Fruit fly (Drosophila melanogaster) whole organism, larva: ENCODE measurements around the gene CG17778.

ENCODE experiments used
- noc ChIP-seq: fragments of 200-800 bp; sonication (Bioruptor generic); optimal IDR thresholded peaks from 3 replicates; lab custom pipeline; 2019; ENCODE audit warnings: missing biosample characterization, mild to moderate bottlenecking, missing genetic modification characterization, moderate library complexity

CG17778 gene

DNA sequence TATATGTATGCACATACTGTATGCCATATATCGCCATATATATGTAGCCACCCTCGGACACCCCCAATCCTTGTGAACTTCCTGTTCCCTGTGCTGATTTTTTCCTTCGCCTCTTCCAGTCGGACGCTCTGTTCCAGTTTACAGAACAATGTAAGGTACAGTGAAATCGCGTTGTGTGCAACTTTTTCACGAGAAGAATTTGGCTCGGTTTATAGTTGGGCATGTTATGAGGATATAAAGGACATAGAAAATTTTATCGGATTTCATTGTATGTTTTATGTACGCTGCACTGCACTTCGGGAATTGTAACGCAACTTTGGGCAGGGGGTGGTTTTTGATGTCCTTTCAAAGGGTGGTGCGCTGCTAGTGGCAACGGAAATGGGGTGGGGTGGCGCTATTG is 29.9 kb downstream of the CG17778 start:
- no peak for TF ChIP-seq noc

DNA sequence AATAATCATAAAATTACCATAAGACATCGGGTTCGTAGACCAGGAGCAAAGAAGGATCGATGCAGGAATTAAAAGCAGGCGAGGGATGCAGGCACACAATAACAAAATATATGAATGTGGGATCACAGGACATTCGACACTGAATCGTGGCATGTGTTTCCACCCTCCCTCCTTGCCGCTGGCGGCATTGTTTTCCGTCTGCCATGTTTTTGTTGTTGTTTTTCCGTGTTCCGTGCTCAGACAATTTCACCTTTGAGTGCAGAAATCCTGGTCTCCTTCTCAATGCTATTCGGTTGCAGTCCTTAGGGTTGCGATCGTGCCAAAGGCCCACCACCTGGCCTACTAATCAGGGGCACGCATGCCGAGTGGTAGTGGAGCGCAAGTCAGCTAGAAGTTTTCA is 31.2 kb downstream of the CG17778 start:
- TF ChIP-seq noc, result no peak

DNA sequence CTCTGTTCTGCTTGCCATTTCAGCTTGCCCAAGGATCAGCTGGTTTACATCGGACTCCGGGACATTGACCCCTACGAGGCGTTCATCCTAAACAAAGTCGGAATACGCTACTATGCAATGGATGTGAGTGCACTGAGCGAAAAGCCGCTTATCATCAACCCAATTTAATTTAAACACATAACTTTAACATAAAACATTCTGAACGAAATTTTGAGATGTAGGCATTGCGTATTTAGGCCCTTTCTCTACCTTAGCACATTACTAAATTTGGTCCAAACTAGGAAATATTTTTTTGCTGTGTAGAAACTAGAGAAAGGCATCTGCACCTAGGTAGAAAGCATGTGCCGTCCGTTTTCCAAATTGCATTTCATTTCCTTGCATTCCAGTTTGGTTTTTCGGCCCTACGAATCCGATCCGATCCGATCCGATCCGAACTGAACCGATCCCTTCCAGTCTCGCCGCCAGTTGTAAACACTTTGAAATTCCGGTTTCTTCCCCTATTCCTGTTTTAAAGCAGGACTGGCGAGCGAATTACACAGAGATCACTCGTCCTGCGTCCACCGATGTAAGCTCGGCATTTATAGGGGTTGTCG is 32.2 kb downstream of the CG17778 start:
- TF ChIP-seq noc, result no peak

DNA sequence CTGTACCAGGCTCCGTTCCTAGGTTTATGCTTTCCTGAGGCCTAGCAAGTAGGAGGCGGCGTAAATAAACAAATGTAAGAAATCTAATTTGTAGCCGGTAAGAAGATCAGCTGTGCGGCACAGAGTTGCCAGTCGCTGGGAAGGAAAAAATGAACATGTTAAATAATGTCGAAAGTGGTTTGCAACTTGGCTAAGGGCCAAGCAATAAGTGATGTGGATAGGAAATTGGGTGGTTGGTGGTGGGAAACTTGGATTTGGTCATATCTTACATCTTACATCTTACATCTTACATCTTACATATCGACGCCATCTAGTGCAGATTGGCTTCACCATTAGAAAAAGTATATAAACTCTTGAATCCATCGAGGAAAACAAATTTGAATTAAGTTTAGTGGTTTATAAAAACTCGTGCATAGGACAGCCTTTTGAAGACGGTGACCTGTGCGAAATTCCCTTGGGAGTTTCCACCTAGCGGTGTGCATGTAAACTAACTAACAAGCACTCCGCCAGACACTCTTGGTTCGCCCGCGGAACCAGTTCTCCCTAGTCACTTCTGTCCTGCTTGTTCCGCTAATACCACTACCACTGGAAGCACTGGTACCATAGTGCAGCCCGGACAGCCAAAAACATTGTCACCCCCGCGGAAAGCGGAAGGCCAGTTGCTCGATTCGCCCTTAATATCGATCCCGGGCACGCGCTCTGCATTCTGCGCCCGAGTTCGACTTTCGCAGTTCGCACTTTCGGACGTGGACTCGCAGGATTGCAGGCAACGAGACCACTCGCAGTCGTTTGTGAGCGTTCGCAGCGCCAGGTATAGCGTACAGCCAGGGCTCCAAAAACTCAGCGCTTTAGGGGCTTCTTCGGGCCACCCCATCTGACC is 35.5 kb downstream of the CG17778 start, which contains the start of the genes CG4293 and Appl:
Gene CG4293 (minus strand): TSS at position 568 of the 880 bp plus-strand sequence.
Gene Appl (plus strand): TSS at position 778 of the 880 bp plus-strand sequence.
- TF ChIP-seq noc, result no peak

DNA sequence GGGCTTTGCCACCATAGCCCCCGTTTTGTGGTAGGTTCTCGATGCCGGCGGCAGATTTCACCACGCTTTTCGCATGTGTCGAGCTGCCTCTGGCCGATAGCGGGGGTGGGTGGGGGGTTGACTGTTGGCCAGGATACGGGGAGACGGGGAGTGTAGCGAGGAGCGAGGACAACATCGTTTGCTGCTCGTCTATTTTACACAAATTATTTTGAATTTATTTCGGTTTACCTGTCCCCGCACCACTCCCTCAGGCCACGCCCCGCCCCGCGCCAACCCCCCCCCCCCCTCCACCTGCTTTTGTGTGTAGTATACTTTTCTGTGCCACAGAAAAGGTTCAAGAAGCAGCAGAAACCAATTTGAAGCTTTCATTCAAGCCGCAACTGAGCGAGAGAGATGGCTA is 47.7 kb downstream of the CG17778 start:
- TF ChIP-seq noc, result no peak
